Worm (Caenorhabditis elegans) whole organism, L3 larva: ENCODE data around the gene F31F4.17.

Experiments
- R02D3.7 ChIP-seq: fragments of 150-350 bp; optimal IDR thresholded peaks from 2 replicates; lab custom pipeline; 2014; ENCODE audit warnings: missing biosample characterization, missing genetic modification characterization
- ZK546.5 ChIP-seq: sonication (generic microtip); optimal IDR thresholded peaks from 2 replicates; lab custom pipeline; 2017; ENCODE audit warnings: missing biosample characterization, missing genetic modification characterization
- ceh-16 ChIP-seq: sonication (generic microtip); optimal IDR thresholded peaks from 2 replicates; lab custom pipeline; 2017; ENCODE audit warnings: missing biosample characterization, missing genetic modification characterization
- ceh-28 ChIP-seq: fragments of 150-350 bp; optimal IDR thresholded peaks from 2 replicates; lab custom pipeline; 2014; ENCODE audit warnings: missing biosample characterization, missing genetic modification reagents, missing genetic modification characterization
- ceh-82 ChIP-seq: fragments of 150-350 bp; optimal IDR thresholded peaks from 2 replicates; lab custom pipeline; 2014; ENCODE audit warnings: missing biosample characterization, missing genetic modification characterization
- ceh-9 ChIP-seq: sonication (generic microtip); optimal IDR thresholded peaks from 2 replicates; lab custom pipeline; 2018; ENCODE audit warnings: missing biosample characterization, missing genetic modification characterization
- daf-12 ChIP-seq: fragments of 150-350 bp; optimal IDR thresholded peaks from 2 replicates; lab custom pipeline; 2014; ENCODE audit warnings: missing biosample characterization, missing genetic modification reagents, missing genetic modification characterization
- egl-5 ChIP-seq: fragments of 150-350 bp; optimal IDR thresholded peaks from 2 replicates; lab custom pipeline; 2017; ENCODE audit warnings: missing biosample characterization, missing genetic modification reagents, missing genetic modification characterization, inconsistent platforms
- elt-1 ChIP-seq: fragments of 150-350 bp; optimal IDR thresholded peaks from 2 replicates; lab custom pipeline; 2014; ENCODE audit warnings: missing biosample characterization, missing genetic modification characterization
- elt-2 ChIP-seq: sonication (generic microtip); optimal IDR thresholded peaks from 2 replicates; lab custom pipeline; 2016; ENCODE audit warnings: missing genetic modification reagents, mild to moderate bottlenecking, missing genetic modification characterization, missing compliant biosample characterization
- eor-1 ChIP-seq, 2 experiments: fragments of 150-350 bp; optimal IDR thresholded peaks; 2 replicates each; lab custom pipeline; 2014 to 2018; ENCODE audit warnings: missing biosample characterization in 2 of 2, missing genetic modification characterization in 2 of 2
- fkh-2 ChIP-seq: fragments of 150-350 bp; optimal IDR thresholded peaks from 2 replicates; lab custom pipeline; 2014; ENCODE audit warnings: missing biosample characterization, missing genetic modification reagents, missing genetic modification characterization
- fos-1 ChIP-seq: fragments of 150-350 bp; optimal IDR thresholded peaks from 2 replicates; lab custom pipeline; 2014; ENCODE audit warnings: missing biosample characterization, missing genetic modification characterization
- hmg-11 ChIP-seq: sonication (generic microtip); optimal IDR thresholded peaks from 2 replicates; lab custom pipeline; 2016; ENCODE audit warnings: missing genetic modification characterization, missing compliant biosample characterization
- jun-1 ChIP-seq: fragments of 150-350 bp; optimal IDR thresholded peaks from 2 replicates; lab custom pipeline; 2014; ENCODE audit warnings: missing biosample characterization, missing genetic modification reagents, missing genetic modification characterization
- mdl-1 ChIP-seq: fragments of 150-350 bp; optimal IDR thresholded peaks from 2 replicates; lab custom pipeline; 2014; ENCODE audit warnings: missing biosample characterization, missing genetic modification characterization
- nfya-1 ChIP-seq: sonication (generic microtip); optimal IDR thresholded peaks from 2 replicates; lab custom pipeline; 2017; ENCODE audit warnings: missing genetic modification characterization, mild to moderate bottlenecking, missing compliant biosample characterization, antibody characterized with exemption, moderate library complexity; ENCODE audit not compliant: insufficient read depth
- nhr-11 ChIP-seq: fragments of 150-350 bp; optimal IDR thresholded peaks from 2 replicates; lab custom pipeline; 2014; ENCODE audit warnings: missing biosample characterization, missing genetic modification characterization
- nhr-23 ChIP-seq: fragments of 150-350 bp; optimal IDR thresholded peaks from 2 replicates; lab custom pipeline; 2014; ENCODE audit warnings: missing biosample characterization, missing genetic modification reagents, missing genetic modification characterization
- nhr-25 ChIP-seq: sonication (generic microtip); optimal IDR thresholded peaks from 2 replicates; lab custom pipeline; 2017; ENCODE audit warnings: missing biosample characterization, missing genetic modification characterization
- nhr-28 ChIP-seq: fragments of 150-350 bp; optimal IDR thresholded peaks from 2 replicates; lab custom pipeline; 2014; ENCODE audit warnings: missing biosample characterization, missing genetic modification characterization
- nhr-43 ChIP-seq: sonication (generic microtip); optimal IDR thresholded peaks from 2 replicates; lab custom pipeline; 2016; ENCODE audit warnings: mild to moderate bottlenecking, missing genetic modification characterization, missing compliant biosample characterization; ENCODE audit not compliant: poor library complexity, severe bottlenecking
- nhr-76 ChIP-seq: fragments of 150-350 bp; sonication (generic microtip); optimal IDR thresholded peaks from 5 replicates; lab custom pipeline; 2014; ENCODE audit warnings: missing biosample characterization, missing genetic modification characterization
- pha-4 ChIP-seq: fragments of 150-350 bp; optimal IDR thresholded peaks from 2 replicates; lab custom pipeline; 2014; ENCODE audit warnings: missing biosample characterization, missing genetic modification reagents, missing genetic modification characterization
- pqm-1 ChIP-seq: fragments of 150-350 bp; optimal IDR thresholded peaks from 2 replicates; lab custom pipeline; 2017; ENCODE audit warnings: missing biosample characterization, missing genetic modification characterization, inconsistent platforms
- sea-2 ChIP-seq: fragments of 150-350 bp; sonication (generic microtip); optimal IDR thresholded peaks from 4 replicates; lab custom pipeline; 2014; ENCODE audit warnings: missing biosample characterization, missing genetic modification reagents, missing genetic modification characterization
- snpc-4 ChIP-seq: fragments of 150-350 bp; optimal IDR thresholded peaks from 2 replicates; lab custom pipeline; 2014; ENCODE audit warnings: missing biosample characterization, missing genetic modification characterization
- unc-39 ChIP-seq: sonication (generic microtip); optimal IDR thresholded peaks from 4 replicates; lab custom pipeline; 2017; ENCODE audit warnings: missing biosample characterization, missing genetic modification characterization
- unc-62 ChIP-seq: fragments of 150-350 bp; sonication (generic microtip); optimal IDR thresholded peaks from 4 replicates; lab custom pipeline; 2014; ENCODE audit warnings: missing biosample characterization, missing genetic modification reagents, missing genetic modification characterization
- zag-1 ChIP-seq: fragments of 150-350 bp; optimal IDR thresholded peaks from 2 replicates; lab custom pipeline; 2014; ENCODE audit warnings: missing biosample characterization, missing genetic modification characterization
- ztf-4 ChIP-seq: fragments of 150-350 bp; optimal IDR thresholded peaks from 2 replicates; lab custom pipeline; 2014; ENCODE audit warnings: missing biosample characterization, missing genetic modification characterization

The F31F4.17 gene

ce11 chrV:617917-618316 lies 42.2 kb downstream of the F31F4.17 start:
- TF ChIP-seq mdl-1 (tag; lab: Kevin White, UChicago) (no peak), nhr-11 (peak; percentile 38), eor-1 (tag; optimal IDR thresholded peaks at IDR 0.05; lab: Kevin White, UChicago) (no peak)
- TF ChIP-seq, all 47 proteins: peak for 1

DNA sequence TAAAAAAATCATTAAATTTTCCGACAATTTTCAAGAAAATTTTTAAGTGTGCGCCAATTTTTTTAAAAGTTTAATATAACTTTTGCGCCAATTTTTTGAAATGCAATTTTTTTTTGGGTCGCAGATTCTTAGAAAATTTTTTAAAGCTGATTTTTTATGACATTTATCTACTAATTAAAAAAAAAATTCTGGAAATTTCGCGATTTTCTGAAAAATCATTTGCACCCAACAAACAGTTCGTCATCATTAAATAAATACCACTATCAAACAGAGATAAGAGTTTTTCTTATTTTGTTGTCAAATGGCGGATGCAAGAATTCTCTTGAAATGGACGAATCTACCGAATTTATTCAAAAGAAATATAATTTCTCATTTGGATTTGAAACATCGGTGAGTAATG lies 44.8 kb downstream of the F31F4.17 start, which contains the start of gene F48G7.13:
F48G7.13 (plus strand) TSS at position 301 of the 400 bp plus-strand sequence.
- TF ChIP-seq hmg-11 (tag; lab: Kevin White, UChicago): no peak
- TF ChIP-seq sea-2 (GFP tag; lab: Kevin White, UChicago): no peak
- TF ChIP-seq nhr-25 (tag; lab: Kevin White, UChicago): no peak
- TF ChIP-seq jun-1: no peak
- TF ChIP-seq ZK546.5 (tag; lab: Kevin White, UChicago): no peak
- TF ChIP-seq nhr-76: no peak
- no peak for TF ChIP-seq nhr-11
- no peak for TF ChIP-seq nhr-28
- no peak for TF ChIP-seq pha-4 (tag; lab: Kevin White, UChicago)
- TF ChIP-seq daf-12 (tag; lab: Kevin White, UChicago): no peak
- TF ChIP-seq ztf-4 (tag; lab: Kevin White, UChicago): no peak

DNA sequence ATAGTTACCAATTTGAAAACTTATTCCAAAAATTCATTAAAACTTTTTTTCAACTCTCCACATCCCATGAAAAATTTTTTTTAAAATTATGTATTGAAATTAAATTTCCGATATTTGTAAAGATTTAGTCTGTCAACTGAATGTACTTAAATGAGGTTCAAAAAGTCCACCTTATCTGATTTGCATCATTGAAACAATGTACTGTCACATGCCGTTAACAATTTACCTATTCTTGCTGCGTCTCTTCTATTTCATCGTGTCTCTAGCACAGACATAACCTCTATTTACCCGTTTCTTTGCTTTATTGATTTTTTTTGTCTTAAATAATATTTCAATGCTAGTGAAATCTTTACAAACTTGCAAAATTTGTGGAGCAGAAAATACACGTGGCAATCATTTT lies 49.9 kb downstream of the F31F4.17 start, which contains the start of gene nhr-90:
nhr-90 (plus strand) TSS at position 296 of the 400 bp plus-strand sequence.
- TF ChIP-seq ceh-28 (peak; percentile 44), pqm-1 (tag; lab: Kevin White, UChicago) (peak; percentile 31), nhr-23 (tag; lab: Kevin White, UChicago) (peak; percentile 25), nhr-25 (tag; lab: Kevin White, UChicago) (peak; percentile 17), ceh-16 (no peak), hmg-11 (tag; lab: Kevin White, UChicago) (no peak), elt-1 (peak; percentile 36), elt-2 (tag; lab: Kevin White, UChicago) (peak; percentile 41), snpc-4 (tag; lab: Kevin White, UChicago) (peak; percentile 5)

DNA sequence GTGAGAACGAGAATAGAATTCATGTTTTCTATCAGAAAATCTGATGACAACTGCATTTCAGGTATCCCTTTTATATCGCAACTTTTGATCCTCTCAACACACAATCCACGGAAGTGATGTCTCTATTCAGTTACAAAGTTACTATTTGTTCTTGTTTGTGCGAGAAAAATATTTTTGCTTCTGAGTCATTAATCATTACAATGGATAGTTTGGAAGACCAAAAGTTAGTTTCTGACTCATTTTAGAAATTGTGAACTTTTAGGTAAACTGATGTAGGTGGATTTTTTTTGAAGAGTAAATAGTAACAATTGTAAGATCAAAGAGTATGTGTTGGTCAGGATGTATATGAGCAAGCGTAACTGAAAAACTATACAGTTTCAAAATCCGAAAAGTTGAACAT lies 50.4 kb downstream of the F31F4.17 start, which contains the start of gene srlf-36:
srlf-36 (minus strand) TSS at position 101 of the 400 bp plus-strand sequence.
- TF ChIP-seq fos-1: no peak
- TF ChIP-seq daf-12 (tag; lab: Kevin White, UChicago): no peak
- TF ChIP-seq elt-2 (tag; lab: Kevin White, UChicago): no peak
- no peak for TF ChIP-seq jun-1
- TF ChIP-seq zag-1 (tag; lab: Kevin White, UChicago): no peak
- no peak for TF ChIP-seq sea-2 (GFP tag; lab: Kevin White, UChicago)
- TF ChIP-seq nhr-76: no peak
- TF ChIP-seq R02D3.7: no peak
- no peak for TF ChIP-seq elt-1
- no peak for TF ChIP-seq eor-1 (tag; optimal IDR thresholded peaks at IDR 0.05; lab: Kevin White, UChicago)
- no peak for TF ChIP-seq unc-62 (GFP tag; lab: Kevin White, UChicago)
- TF ChIP-seq ceh-9 (tag; lab: Kevin White, UChicago): no peak
- TF ChIP-seq egl-5 (tag; lab: Kevin White, UChicago): no peak
- TF ChIP-seq fkh-2 (tag; lab: Kevin White, UChicago): no peak
- TF ChIP-seq nhr-43 (tag; lab: Kevin White, UChicago): no peak
- no peak for TF ChIP-seq unc-39 (tag; lab: Kevin White, UChicago)
- TF ChIP-seq, all 47 proteins: peak for 0

- TF ChIP-seq ceh-82 (tag; lab: Kevin White, UChicago) (no peak), ZK546.5 (tag; lab: Kevin White, UChicago) (no peak), nfya-1 (no peak)
These were observed 51.3 kb downstream of the F31F4.17 start, which contains the start of gene srw-109 for ce11 chrV:608844-609243. Gene srw-109 (minus strand): TSS chrV:608944.
